Worm (Caenorhabditis elegans): ENCODE data around the gene clec-64.

clec-64 gene

ce11 chrII:12930138-12930537 is 32.1 kb downstream of the clec-64 start:
- TF ChIP-seq fos-1 (tag; optimal IDR thresholded peaks at IDR 0.05) (peak; percentile 13), ama-1 (optimal IDR thresholded peaks at IDR 0.05) (no peak), skn-1 (tag; optimal IDR thresholded peaks at IDR 0.05) (no peak), nhr-6 (tag; optimal IDR thresholded peaks at IDR 0.05) (no peak)

- TF ChIP-seq aly-2 (tag; optimal IDR thresholded peaks at IDR 0.05) (no peak), ceh-82 (tag; optimal IDR thresholded peaks at IDR 0.05) (no peak), elt-1 (tag; optimal IDR thresholded peaks at IDR 0.05) (no peak), sma-9 (GFP tag; optimal IDR thresholded peaks at IDR 0.05) (peak; percentile 18), sma-9 (tag; optimal IDR thresholded peaks at IDR 0.05) (no peak), lin-11 (tag; optimal IDR thresholded peaks at IDR 0.05) (no peak), fos-1 (tag; optimal IDR thresholded peaks at IDR 0.05) (peak; percentile 81), mdl-1 (tag; optimal IDR thresholded peaks at IDR 0.05) (no peak), sma-3 (GFP tag; optimal IDR thresholded peaks at IDR 0.05) (no peak), nhr-25 (tag; optimal IDR thresholded peaks at IDR 0.05) (no peak), crh-2 (tag; optimal IDR thresholded peaks at IDR 0.05) (peak; percentile 85), ztf-11 (tag; optimal IDR thresholded peaks at IDR 0.05) (no peak), alr-1 (tag; optimal IDR thresholded peaks at IDR 0.05) (no peak)
Measured at ce11 chrII:12931456-12931923, 33.4 kb downstream of the clec-64 start, which contains the start of gene dct-18. TSS of gene dct-18 (plus strand) at chrII:12931873.

- TF ChIP-seq dmd-4 (tag; optimal IDR thresholded peaks at IDR 0.05), result no peak
- no peak for TF ChIP-seq nhr-237 (tag; optimal IDR thresholded peaks at IDR 0.05)
- no peak for TF ChIP-seq nhr-21 (tag; optimal IDR thresholded peaks at IDR 0.05)
- TF ChIP-seq ztf-1 (GFP tag; conservative IDR thresholded peaks at IDR 0.05), result no peak
- TF ChIP-seq lin-11 (tag; optimal IDR thresholded peaks at IDR 0.05), result no peak
- no peak for TF ChIP-seq Y55F3AM.14 (GFP tag; optimal IDR thresholded peaks at IDR 0.05)
- TF ChIP-seq ceh-16 (tag; optimal IDR thresholded peaks at IDR 0.05), result no peak
- no peak for TF ChIP-seq aly-2 (tag; optimal IDR thresholded peaks at IDR 0.05)
- no peak for TF ChIP-seq ztf-11 (tag; optimal IDR thresholded peaks at IDR 0.05)
- no peak for TF ChIP-seq lin-39 (tag; optimal IDR thresholded peaks at IDR 0.05)
- no peak for TF ChIP-seq ceh-82 (tag; optimal IDR thresholded peaks at IDR 0.05)
- TF ChIP-seq fos-1 (tag; optimal IDR thresholded peaks at IDR 0.05), result no peak
Measured at ce11 chrII:12935259-12935658, 37.2 kb downstream of the clec-64 start, which contains the start of gene lips-9. TSS of gene lips-9 (minus strand) at chrII:12935359.

ce11 chrII:12939161-12939560 is 41.1 kb downstream of the clec-64 start:
- no peak for TF ChIP-seq nhr-237 (tag; optimal IDR thresholded peaks at IDR 0.05)
- TF ChIP-seq dmd-4 (tag; optimal IDR thresholded peaks at IDR 0.05), result no peak
- TF ChIP-seq mab-5 (tag; optimal IDR thresholded peaks at IDR 0.05), result no peak
- TF ChIP-seq nhr-129 (tag; optimal IDR thresholded peaks at IDR 0.05), result no peak
- no peak for TF ChIP-seq skn-1 (tag; optimal IDR thresholded peaks at IDR 0.05)
- no peak for TF ChIP-seq elt-1 (tag; optimal IDR thresholded peaks at IDR 0.05)
- no peak for TF ChIP-seq lin-11 (tag; optimal IDR thresholded peaks at IDR 0.05)
- no peak for TF ChIP-seq unc-55 (GFP tag; optimal IDR thresholded peaks at IDR 0.05)
- no peak for TF ChIP-seq nhr-11 (tag; optimal IDR thresholded peaks at IDR 0.05)
- TF ChIP-seq snpc-4 (tag; optimal IDR thresholded peaks at IDR 0.05), result no peak
- no peak for TF ChIP-seq lsy-2 (tag; optimal IDR thresholded peaks at IDR 0.05)
- TF ChIP-seq aly-2 (tag; optimal IDR thresholded peaks at IDR 0.05), result no peak
- no peak for TF ChIP-seq unc-39 (tag; optimal IDR thresholded peaks at IDR 0.05)
- TF ChIP-seq lin-39 (tag; optimal IDR thresholded peaks at IDR 0.05), result no peak
- TF ChIP-seq nhr-23 (tag; optimal IDR thresholded peaks at IDR 0.05), result no peak
- no peak for TF ChIP-seq nhr-21 (tag; optimal IDR thresholded peaks at IDR 0.05)
- TF ChIP-seq Y55F3AM.14 (GFP tag; optimal IDR thresholded peaks at IDR 0.05), result no peak
- TF ChIP-seq nhr-25 (tag; optimal IDR thresholded peaks at IDR 0.05), result peak; percentile 21
- TF ChIP-seq C34F6.9 (tag; optimal IDR thresholded peaks at IDR 0.05), result no peak
- TF ChIP-seq mdl-1 (tag; optimal IDR thresholded peaks at IDR 0.05), result no peak
- TF ChIP-seq unc-62 (GFP tag; optimal IDR thresholded peaks at IDR 0.05), result no peak
- TF ChIP-seq ztf-11 (tag; optimal IDR thresholded peaks at IDR 0.05), result no peak
- TF ChIP-seq peb-1 (tag; optimal IDR thresholded peaks at IDR 0.05), result no peak
- TF ChIP-seq crh-2 (tag; optimal IDR thresholded peaks at IDR 0.05), result peak; percentile 8
- no peak for TF ChIP-seq sma-9 (GFP tag; optimal IDR thresholded peaks at IDR 0.05)
- TF ChIP-seq sma-9 (tag; optimal IDR thresholded peaks at IDR 0.05), result no peak
- TF ChIP-seq R02D3.7 (tag; optimal IDR thresholded peaks at IDR 0.05), result no peak
- peak; percentile 26 for TF ChIP-seq fos-1 (tag; optimal IDR thresholded peaks at IDR 0.05)
- TF ChIP-seq sma-3 (GFP tag; optimal IDR thresholded peaks at IDR 0.05), result peak; percentile 1
- no peak for TF ChIP-seq ceh-82 (tag; optimal IDR thresholded peaks at IDR 0.05)
- TF ChIP-seq blmp-1 (tag; optimal IDR thresholded peaks at IDR 0.05; ENCODE audit: insufficient read depth), result peak; percentile 26
- no peak for TF ChIP-seq lin-13 (GFP tag; optimal IDR thresholded peaks at IDR 0.05)
- TF ChIP-seq gmeb-1 (tag; optimal IDR thresholded peaks at IDR 0.05), result no peak
- no peak for TF ChIP-seq elt-3 (tag; optimal IDR thresholded peaks at IDR 0.05)
- TF ChIP-seq F13H6.1 (tag; optimal IDR thresholded peaks at IDR 0.05), result no peak
- no peak for TF ChIP-seq nhr-77 (tag; optimal IDR thresholded peaks at IDR 0.05)
- no peak for TF ChIP-seq ceh-16 (tag; optimal IDR thresholded peaks at IDR 0.05)
- TF ChIP-seq ama-1 (optimal IDR thresholded peaks at IDR 0.05), result no peak
- no peak for TF ChIP-seq ztf-4 (tag; optimal IDR thresholded peaks at IDR 0.05)
- TF ChIP-seq ztf-1 (GFP tag; conservative IDR thresholded peaks at IDR 0.05), result no peak
- TF ChIP-seq egl-27 (tag; optimal IDR thresholded peaks at IDR 0.05), result no peak
- no peak for TF ChIP-seq alr-1 (tag; optimal IDR thresholded peaks at IDR 0.05)
- TF ChIP-seq nhr-12 (tag; optimal IDR thresholded peaks at IDR 0.05), result no peak
- peak; percentile 23 for TF ChIP-seq sem-4 (tag; optimal IDR thresholded peaks at IDR 0.05)
